Fruit fly (Drosophila melanogaster) whole organism, prepupa: ENCODE measurements around the gene amon.

ENCODE experiments used
- CG10631 ChIP-seq: fragments of 200-800 bp; sonication (Bioruptor generic); optimal IDR thresholded peaks from 2 replicates; lab custom pipeline; 2016; ENCODE audit warnings: missing biosample characterization, missing genetic modification characterization
- CG6854 ChIP-seq: fragments of 200-800 bp; sonication (Bioruptor generic); optimal IDR thresholded peaks from 2 replicates; lab custom pipeline; 2017; ENCODE audit warnings: missing biosample characterization, mild to moderate bottlenecking, missing genetic modification characterization
- CG7368 ChIP-seq: fragments of 200-800 bp; sonication (Bioruptor generic); optimal IDR thresholded peaks from 3 replicates; lab custom pipeline; 2016; ENCODE audit warnings: missing biosample characterization, missing genetic modification characterization
- CG8319 ChIP-seq: fragments of 200-800 bp; sonication (Bioruptor generic); optimal IDR thresholded peaks from 3 replicates; lab custom pipeline; 2016; ENCODE audit warnings: missing biosample characterization, missing genetic modification characterization
- Gug ChIP-seq: fragments of 200-800 bp; sonication (Bioruptor generic); IDR thresholded peaks from 2 replicates; pipeline ENCODE4 v1.3.6; 2022; ENCODE audit warnings: missing biosample characterization, missing genetic modification characterization
- OdsH ChIP-seq: fragments of 200-800 bp; sonication (Bioruptor generic); optimal IDR thresholded peaks from 3 replicates; lab custom pipeline; 2016; ENCODE audit warnings: missing biosample characterization, missing genetic modification characterization
- Sox102F ChIP-seq: fragments of 200-800 bp; sonication (Bioruptor generic); optimal IDR thresholded peaks from 2 replicates; lab custom pipeline; 2016; ENCODE audit warnings: missing biosample characterization, mild to moderate bottlenecking, missing genetic modification characterization
- lz ChIP-seq: fragments of 200-800 bp; sonication (Bioruptor generic); optimal IDR thresholded peaks from 3 replicates; lab custom pipeline; 2016; ENCODE audit warnings: missing biosample characterization, missing genetic modification characterization

DNA sequence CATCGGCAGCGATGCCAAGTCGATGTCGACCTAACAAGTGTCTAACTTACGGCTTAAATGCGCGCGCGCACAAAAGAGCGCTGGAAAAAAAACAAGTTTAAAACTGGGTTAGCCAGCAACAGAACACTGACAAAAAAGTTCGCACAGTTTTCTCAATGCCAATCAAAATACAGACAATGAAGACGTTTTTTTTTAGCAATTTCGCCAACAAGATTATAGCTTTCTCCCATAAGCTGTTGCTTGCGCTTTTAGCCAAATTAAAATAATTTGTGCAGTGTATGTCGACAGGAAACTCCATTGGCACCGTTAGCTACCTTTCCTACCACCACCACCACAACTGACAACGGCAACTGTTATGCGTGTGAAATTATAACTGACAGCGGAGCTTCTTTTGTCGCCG lies 59.4 kb downstream of the amon start:
- TF ChIP-seq CG6854 (GFP tag; lab: Kevin White, UChicago) (no peak), Sox102F (no peak), lz (GFP tag; lab: Kevin White, UChicago) (peak; percentile 4), CG7368 (GFP tag; lab: Kevin White, UChicago) (no peak), Gug (GFP tag; lab: Robert Waterston, UW) (0 out of 2 replicates have a peak, but pooled peaks have one; percentile 37), OdsH (no peak), CG10631 (GFP tag; lab: Kevin White, UChicago) (peak; percentile 39), CG8319 (GFP tag; lab: Kevin White, UChicago) (no peak)
